Worm (Caenorhabditis elegans): ENCODE data around the gene ZK1127.3.

ZK1127.3 gene

ce11 chrII:7104794-7105613, 49.9 kb downstream of the ZK1127.3 start, which contains the start of the genes farl-11 and rpl-33 (continued):
- TF ChIP-seq Y5F2A.4 (GFP tag; optimal IDR thresholded peaks at IDR 0.05) (no peak), jun-1 (tag; optimal IDR thresholded peaks at IDR 0.05) (peak; percentile 39), skn-1 (tag; optimal IDR thresholded peaks at IDR 0.05) (no peak), unc-39 (tag; optimal IDR thresholded peaks at IDR 0.05) (no peak), lin-15B (tag; optimal IDR thresholded peaks at IDR 0.05) (peak; percentile 80), daf-8 (GFP tag; IDR thresholded peaks at IDR 0.05) (no peak), hlh-30 (tag; optimal IDR thresholded peaks at IDR 0.05; ENCODE audit: insufficient read depth) (peak; percentile 75), mxl-3 (GFP tag; optimal IDR thresholded peaks at IDR 0.05) (no peak), dve-1 (tag; optimal IDR thresholded peaks at IDR 0.05; ENCODE audit: insufficient read depth) (peak; percentile 63), aha-1 (tag) (peak; percentile 97), mdl-1 (tag; optimal IDR thresholded peaks at IDR 0.05) (peak in 1 of 2 experiments; percentile 49), T26A8.4 (GFP tag; IDR thresholded peaks at IDR 0.05) (peak; percentile 35; the same call in 1 of the 2 replicates), ZK546.5 (tag; optimal IDR thresholded peaks at IDR 0.05) (peak; percentile 64 to 91), mxl-2 (GFP tag; conservative IDR thresholded peaks at IDR 0.05) (no peak), F37D6.2 (tag; optimal IDR thresholded peaks at IDR 0.05) (peak; percentile 40), lin-13 (GFP tag; optimal IDR thresholded peaks at IDR 0.05) (peak; percentile 78), ces-1 (GFP tag; optimal IDR thresholded peaks at IDR 0.05) (peak; percentile 29), nhr-41 (GFP tag; IDR thresholded peaks at IDR 0.05) (no peak), nhr-6 (tag; optimal IDR thresholded peaks at IDR 0.05) (peak; percentile 87), lin-38 (GFP tag; IDR thresholded peaks at IDR 0.05) (peak; percentile 73), Y75B8A.6 (GFP tag; IDR thresholded peaks at IDR 0.05) (no peak), hif-1 (tag; optimal IDR thresholded peaks at IDR 0.05) (peak in 1 of 2 experiments; percentile 84), pha-4 (GFP tag; IDR thresholded peaks at IDR 0.05) (no peak), pha-4 (tag; optimal IDR thresholded peaks at IDR 0.05) (peak; percentile 90), ceh-32 (tag; optimal IDR thresholded peaks at IDR 0.05; ENCODE audit: poor library complexity) (no peak), nhr-11 (tag; optimal IDR thresholded peaks at IDR 0.05) (peak; percentile 91), spr-1 (tag; optimal IDR thresholded peaks at IDR 0.05) (peak; percentile 16), mes-2 (tag; optimal IDR thresholded peaks at IDR 0.05; ENCODE audit: poor library complexity, severe bottlenecking) (peak; percentile 89), duxl-1 (tag; optimal IDR thresholded peaks at IDR 0.05; ENCODE audit: poor library complexity) (no peak), zfp-2 (tag; optimal IDR thresholded peaks at IDR 0.05) (peak; percentile 70), dmd-6 (GFP tag; IDR thresholded peaks at IDR 0.05) (peak; percentile 29; the same call in 1 of the 2 replicates), dpl-1 (GFP tag; optimal IDR thresholded peaks at IDR 0.05) (peak; percentile 72)
